Worm (Caenorhabditis elegans) whole organism, L4 larva: Measurements from ENCODE around the gene E02H9.6.

Source experiments
- attf-4 ChIP-seq: sonication (generic microtip); optimal IDR thresholded peaks from 3 replicates; lab custom pipeline; 2017; ENCODE audit warnings: missing biosample characterization, missing genetic modification characterization
- ceh-82 ChIP-seq: sonication (generic microtip); optimal IDR thresholded peaks from 2 replicates; lab custom pipeline; 2017; ENCODE audit warnings: missing biosample characterization, missing genetic modification characterization
- egl-27 ChIP-seq: sonication (generic microtip); optimal IDR thresholded peaks from 3 replicates; lab custom pipeline; 2017; ENCODE audit warnings: missing biosample characterization, missing genetic modification reagents, missing genetic modification characterization
- fkh-10 ChIP-seq: fragments of 150-350 bp; optimal IDR thresholded peaks from 2 replicates; lab custom pipeline; 2014; ENCODE audit warnings: missing biosample characterization, missing genetic modification reagents, missing genetic modification characterization
- hlh-30 ChIP-seq: sonication (generic microtip); optimal IDR thresholded peaks from 2 replicates; lab custom pipeline; 2017; ENCODE audit warnings: antibody characterized with exemption, mild to moderate bottlenecking, missing genetic modification characterization, missing compliant biosample characterization; ENCODE audit not compliant: insufficient read depth
- lsy-2 ChIP-seq, 2 experiments: fragments of 150-350 bp in 1 of 2; sonication (generic microtip) in 1 of 2; optimal IDR thresholded peaks; 2 replicates each; lab custom pipeline; 2014 to 2017; ENCODE audit warnings: missing biosample characterization in 2 of 2, missing genetic modification characterization in 2 of 2
- nhr-48 ChIP-seq: sonication (generic microtip); optimal IDR thresholded peaks from 2 replicates; lab custom pipeline; 2016; ENCODE audit warnings: mild to moderate bottlenecking, missing genetic modification characterization, missing compliant biosample characterization
- spr-1 ChIP-seq: sonication (generic microtip); optimal IDR thresholded peaks from 2 replicates; lab custom pipeline; 2016; ENCODE audit warnings: mild to moderate bottlenecking, missing genetic modification characterization, missing compliant biosample characterization
- unc-62 ChIP-seq, 3 experiments: fragments of 150-350 bp in 1 of 3; sonication (generic microtip); optimal IDR thresholded peaks in 2 of 3; peaks in 1 of 3; 1 replicate in 1 of 3; 2 replicates in 2 of 3; lab custom pipeline; 2014 to 2017; ENCODE audit warnings: missing biosample characterization in 3 of 3, missing genetic modification characterization in 3 of 3, missing genetic modification reagents in 3 of 3, missing genotype in 1 of 3

DNA sequence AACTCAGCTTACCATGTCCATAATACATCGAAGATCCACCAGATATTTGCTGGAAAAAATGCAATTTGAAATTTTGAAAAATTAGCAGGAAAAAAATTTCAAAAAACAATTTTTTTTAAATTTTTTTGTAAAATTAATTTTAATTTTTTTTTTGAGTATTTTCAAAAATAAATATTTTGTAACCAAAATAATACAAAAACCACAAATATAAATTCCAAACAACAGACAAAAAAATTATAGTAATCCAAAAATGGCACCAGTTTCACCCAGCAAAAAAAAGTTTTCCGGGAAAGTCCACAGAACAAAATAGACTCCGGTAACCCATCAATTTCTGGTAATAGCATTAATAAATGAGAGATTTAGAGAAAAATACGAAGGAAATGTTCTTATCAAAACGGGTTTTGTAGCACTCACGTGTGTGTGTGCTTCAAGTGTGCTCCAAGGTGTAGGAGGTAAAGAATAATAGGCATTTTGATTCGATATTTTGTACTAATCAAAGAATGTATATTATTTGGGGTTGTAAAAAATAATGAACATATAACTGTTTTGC lies 18.9 kb downstream of the E02H9.6 start, which contains the start of gene nhr-121:
- TF ChIP-seq fkh-10 (GFP tag; lab: Kevin White, UChicago) (no peak), egl-27 (no peak), hlh-30 (no peak), nhr-48 (tag; lab: Kevin White, UChicago) (no peak), spr-1 (no peak), ceh-82 (tag; lab: Kevin White, UChicago) (no peak), attf-4 (tag; lab: Kevin White, UChicago) (no peak), unc-62 (GFP tag; optimal IDR thresholded peaks at IDR 0.05 in 1 of 2; lab: Kevin White, UChicago) (no peak), unc-62 (tag; optimal IDR thresholded peaks at IDR 0.05; lab: Kevin White, UChicago) (no peak), lsy-2 (tag; optimal IDR thresholded peaks at IDR 0.05; lab: Kevin White, UChicago) (no peak)
